Worm (Caenorhabditis elegans) whole organism, L4/young adult: Measurements from ENCODE around the gene F11C1.9.

ENCODE experiments used
- W03F9.2 ChIP-seq: fragments of 150-350 bp; optimal IDR thresholded peaks from 2 replicates; lab custom pipeline; 2014; ENCODE audit warnings: missing biosample characterization, missing genetic modification characterization
- dao-5 ChIP-seq: sonication (generic microtip); optimal IDR thresholded peaks from 2 replicates; lab custom pipeline; 2016; ENCODE audit warnings: missing genotype, missing genetic modification characterization, moderate library complexity, missing compliant biosample characterization
- him-1 ChIP-seq: sonication (generic microtip); optimal IDR thresholded peaks from 2 replicates; lab custom pipeline; 2016; ENCODE audit warnings: missing genotype, missing genetic modification reagents, missing genetic modification characterization, missing compliant biosample characterization

DNA sequence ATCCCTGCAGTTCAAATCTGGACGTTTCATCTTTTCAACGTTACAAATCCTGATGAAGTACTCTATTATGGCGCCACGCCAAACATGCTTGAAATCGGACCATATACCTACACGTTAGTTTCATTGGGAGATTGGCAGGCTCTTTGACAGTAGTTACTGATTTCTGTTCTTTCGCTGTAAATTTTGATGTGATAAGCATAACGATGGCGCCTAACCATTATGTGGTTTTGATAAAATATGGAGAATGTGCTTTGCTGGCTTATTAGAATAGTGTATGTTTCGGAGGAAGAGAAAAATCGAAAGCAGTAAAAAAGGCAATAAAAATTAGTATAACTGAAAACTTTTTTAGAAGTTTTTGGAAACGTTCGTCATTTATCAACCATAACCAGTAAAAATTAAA lies 5.4 kb upstream of the F11C1.9 start:
- TF ChIP-seq W03F9.2 (tag; lab: Kevin White, UChicago): no peak
- TF ChIP-seq him-1 (tag; lab: Kevin White, UChicago): no peak
- no peak for TF ChIP-seq dao-5
